Worm (Caenorhabditis elegans): ENCODE data around the gene Y42H9AR.4.

DNA sequence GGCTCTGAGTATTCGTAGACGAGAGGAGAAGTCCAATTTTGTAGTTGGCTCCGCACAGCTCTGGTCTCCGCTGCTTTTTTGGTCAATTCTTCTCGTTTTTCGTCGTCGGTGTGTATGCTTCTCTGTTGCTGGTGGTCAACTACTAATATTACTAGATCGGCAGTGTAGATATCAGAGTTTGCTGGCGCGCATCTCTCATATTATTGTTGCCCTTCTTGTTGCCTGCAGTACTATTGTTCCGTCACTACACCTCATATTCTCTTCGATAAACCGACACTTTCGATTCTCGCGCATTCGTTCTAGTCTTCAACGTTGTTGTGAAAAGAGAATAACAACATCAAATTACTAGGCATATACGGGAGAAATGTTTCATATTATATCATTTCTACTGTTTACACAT lies 31.9 kb downstream of the Y42H9AR.4 start:
- TF ChIP-seq lin-15B (tag; optimal IDR thresholded peaks at IDR 0.05): no peak
- TF ChIP-seq nhr-237 (tag; optimal IDR thresholded peaks at IDR 0.05): no peak

Data from whole organism, L4 larva.